Worm (Caenorhabditis elegans): ENCODE data around the gene bus-12.

DNA sequence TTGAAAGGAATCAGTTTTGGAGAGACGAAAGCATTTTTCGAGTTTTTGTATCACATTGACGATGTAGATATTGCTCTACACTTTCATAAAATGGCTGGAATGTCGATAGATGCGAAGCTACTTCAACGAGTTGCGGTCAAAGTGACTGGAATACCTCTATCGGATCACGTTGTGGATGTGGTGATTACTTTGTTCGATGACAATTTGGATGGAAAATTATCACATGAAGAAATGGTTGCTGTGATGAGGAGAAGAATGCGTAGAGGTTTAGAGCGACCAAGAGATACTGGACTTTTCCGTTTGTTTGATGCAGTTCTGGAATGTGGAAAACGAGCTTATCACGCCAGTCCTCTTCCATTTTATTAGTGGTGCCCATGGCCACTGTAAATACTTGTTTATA lies 43.7 kb downstream of the bus-12 start:
- TF ChIP-seq nhr-11 (tag; optimal IDR thresholded peaks at IDR 0.05) (no peak), ZK546.5 (tag; optimal IDR thresholded peaks at IDR 0.05) (no peak), ama-1 (optimal IDR thresholded peaks at IDR 0.05) (no peak), ztf-11 (tag; optimal IDR thresholded peaks at IDR 0.05) (no peak), aly-2 (tag; optimal IDR thresholded peaks at IDR 0.05) (no peak), Y55F3AM.14 (GFP tag; optimal IDR thresholded peaks at IDR 0.05) (no peak), unc-39 (tag; optimal IDR thresholded peaks at IDR 0.05) (no peak), alr-1 (tag; optimal IDR thresholded peaks at IDR 0.05) (no peak), nhr-237 (tag; optimal IDR thresholded peaks at IDR 0.05) (no peak), ceh-16 (tag; optimal IDR thresholded peaks at IDR 0.05) (no peak), egl-27 (tag; optimal IDR thresholded peaks at IDR 0.05) (no peak)

Data from whole organism, L2 larva.